Worm (Caenorhabditis elegans) whole organism, L4/young adult: ENCODE data around the gene egl-46.

Source experiments
- W03F9.2 ChIP-seq: fragments of 150-350 bp; optimal IDR thresholded peaks from 2 replicates; lab custom pipeline; 2014; ENCODE audit warnings: missing biosample characterization, missing genetic modification characterization
- dao-5 ChIP-seq: sonication (generic microtip); optimal IDR thresholded peaks from 2 replicates; lab custom pipeline; 2016; ENCODE audit warnings: missing genotype, missing genetic modification characterization, moderate library complexity, missing compliant biosample characterization
- him-1 ChIP-seq: sonication (generic microtip); optimal IDR thresholded peaks from 2 replicates; lab custom pipeline; 2016; ENCODE audit warnings: missing genotype, missing genetic modification reagents, missing genetic modification characterization, missing compliant biosample characterization

The egl-46 gene

DNA sequence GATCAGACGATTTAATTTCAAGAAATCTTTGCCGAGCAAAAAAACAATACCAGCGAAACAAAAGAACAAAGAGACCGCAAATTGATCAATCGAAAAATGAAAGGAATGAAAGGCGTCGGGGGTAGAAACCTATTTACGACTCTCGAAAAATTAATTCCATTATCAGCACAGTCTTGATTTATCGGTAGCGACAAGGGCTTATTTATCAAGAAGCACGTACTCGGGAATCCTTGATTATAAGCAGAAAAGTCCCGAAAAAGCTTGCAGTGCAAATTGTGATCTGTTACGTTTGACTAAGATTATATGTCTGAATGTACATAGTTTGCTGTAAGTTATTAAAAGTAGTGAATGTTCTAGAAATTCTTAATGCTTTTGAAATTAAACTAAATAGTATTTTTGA is 14.8 kb downstream of the egl-46 start:
- TF ChIP-seq dao-5 (tag; lab: Kevin White, UChicago) (no peak), W03F9.2 (tag; lab: Kevin White, UChicago) (no peak), him-1 (no peak)

- TF ChIP-seq dao-5 (tag; lab: Kevin White, UChicago) (no peak), him-1 (no peak), W03F9.2 (tag; lab: Kevin White, UChicago) (no peak)
Observed at ce11 chrV:6665751-6666150, 15.6 kb downstream of the egl-46 start, which contains the start of gene pmp-5. Gene pmp-5 (minus strand): TSS chrV:6665813.

DNA sequence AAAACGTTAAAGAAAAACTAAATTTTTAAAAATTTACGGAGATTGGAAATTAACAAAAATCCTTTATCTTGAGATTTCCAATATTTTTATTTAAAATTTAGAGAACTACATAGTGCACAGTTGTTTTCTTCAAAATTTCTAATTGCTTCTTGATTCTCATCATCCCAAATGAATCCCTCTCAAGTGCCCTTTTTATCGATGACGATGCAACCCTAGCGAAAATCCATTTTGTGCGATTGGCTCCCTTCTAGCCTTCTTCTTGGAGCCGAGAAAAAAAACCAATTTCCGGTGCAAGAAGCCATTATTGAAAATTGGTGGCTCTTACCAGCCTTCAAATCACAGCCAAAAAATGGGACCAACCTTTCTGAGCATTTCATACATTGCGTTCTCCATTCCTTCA is 18.9 kb downstream of the egl-46 start:
- TF ChIP-seq him-1 (no peak), dao-5 (tag; lab: Kevin White, UChicago) (no peak), W03F9.2 (tag; lab: Kevin White, UChicago) (no peak)

DNA sequence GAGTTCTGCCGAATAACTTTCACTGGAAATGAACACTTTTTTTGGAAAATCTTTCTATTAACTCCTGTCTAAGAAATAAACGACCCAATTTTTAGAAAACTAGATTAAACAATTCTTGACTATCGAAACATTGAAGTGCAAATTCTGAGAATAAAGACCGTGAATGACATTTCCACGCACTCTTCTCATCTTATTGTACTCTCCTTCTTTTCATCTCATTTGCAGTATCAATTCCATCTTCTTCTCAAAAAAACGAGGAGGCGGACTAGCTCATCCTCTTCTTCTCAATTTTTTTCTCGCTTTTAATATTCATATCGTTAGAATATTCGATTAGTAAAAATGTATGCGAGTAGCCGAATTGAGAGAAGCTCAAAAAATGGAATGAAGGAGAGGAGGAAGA is 19.7 kb downstream of the egl-46 start:
- TF ChIP-seq him-1 (no peak), dao-5 (tag; lab: Kevin White, UChicago) (no peak), W03F9.2 (tag; lab: Kevin White, UChicago) (no peak)

ce11 chrV:6659533-6659932 is 21.8 kb downstream of the egl-46 start:
- TF ChIP-seq W03F9.2 (tag; lab: Kevin White, UChicago) (no peak), dao-5 (tag; lab: Kevin White, UChicago) (no peak), him-1 (no peak)

ce11 chrV:6658765-6659164 is 22.6 kb downstream of the egl-46 start:
- TF ChIP-seq him-1 (peak; percentile 76), dao-5 (tag; lab: Kevin White, UChicago) (no peak), W03F9.2 (tag; lab: Kevin White, UChicago) (no peak)

DNA sequence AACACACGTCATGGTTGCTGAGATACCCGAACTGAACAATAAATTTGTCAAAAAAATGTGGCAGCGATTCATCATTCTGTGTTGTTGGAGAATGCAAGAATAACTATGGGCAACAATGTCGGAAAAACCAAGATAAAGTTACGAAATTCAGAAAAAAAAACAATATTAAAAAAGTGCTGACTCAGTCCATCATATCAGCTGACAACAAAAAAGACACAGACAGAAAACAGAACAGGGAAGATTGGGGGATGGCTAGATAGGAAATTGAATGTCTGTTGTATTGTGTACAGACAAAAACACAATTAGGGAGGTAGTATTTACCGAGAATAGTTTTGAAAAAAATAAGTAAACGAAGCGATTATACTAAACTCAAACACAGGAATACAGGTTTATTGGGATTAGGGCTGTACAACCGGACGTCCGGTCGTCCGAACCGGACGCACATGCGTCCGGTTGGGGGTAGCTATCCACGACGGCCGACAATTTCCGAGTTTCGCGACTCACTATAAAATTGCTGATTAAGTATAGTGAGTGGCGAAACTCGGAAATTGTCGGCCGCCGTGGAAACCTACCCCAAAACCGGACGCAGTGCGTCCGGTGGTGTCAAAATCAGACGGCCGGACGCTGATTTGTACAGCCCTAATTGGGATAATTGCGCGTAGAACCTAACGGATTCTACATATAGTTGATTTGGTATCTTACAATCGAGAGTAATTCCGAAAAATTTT is 23.7 kb downstream of the egl-46 start:
- TF ChIP-seq dao-5 (tag; lab: Kevin White, UChicago) (no peak), him-1 (no peak), W03F9.2 (tag; lab: Kevin White, UChicago) (no peak)

DNA sequence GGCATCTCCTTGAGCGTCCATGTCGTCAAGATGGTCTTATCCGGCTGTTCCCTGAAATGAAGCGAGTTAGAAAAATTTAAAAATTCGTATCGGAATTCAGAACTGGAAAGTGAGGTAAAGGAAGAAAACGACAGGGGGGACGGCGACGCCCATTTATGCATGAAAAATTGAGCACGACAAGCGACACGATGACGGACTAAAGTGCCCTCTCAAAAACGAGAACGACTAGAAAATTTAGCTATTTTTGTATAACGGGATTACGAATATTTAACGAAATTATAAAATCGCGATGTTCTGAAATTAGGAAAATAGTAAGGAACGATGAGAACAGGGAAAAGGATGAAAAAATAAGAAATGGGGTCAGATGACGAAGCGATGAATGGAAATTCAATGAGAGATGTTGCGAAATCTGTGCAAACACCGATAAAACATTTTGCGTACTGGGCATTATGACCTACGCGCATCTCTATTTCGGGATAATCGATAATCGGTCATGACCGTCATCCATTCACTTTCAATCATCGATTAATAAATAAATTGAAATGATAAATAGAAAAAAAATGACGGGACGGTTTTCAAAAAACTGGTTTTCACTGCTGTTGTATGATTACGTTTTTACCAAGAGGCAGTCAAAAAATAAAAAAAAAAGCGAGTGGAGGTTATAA is 24.8 kb downstream of the egl-46 start, which contains the start of gene snb-1:
snb-1 (minus strand) TSS at position 51 of the 665 bp plus-strand sequence.
- TF ChIP-seq W03F9.2 (tag; lab: Kevin White, UChicago) (peak; percentile 75), dao-5 (tag; lab: Kevin White, UChicago) (no peak)

DNA sequence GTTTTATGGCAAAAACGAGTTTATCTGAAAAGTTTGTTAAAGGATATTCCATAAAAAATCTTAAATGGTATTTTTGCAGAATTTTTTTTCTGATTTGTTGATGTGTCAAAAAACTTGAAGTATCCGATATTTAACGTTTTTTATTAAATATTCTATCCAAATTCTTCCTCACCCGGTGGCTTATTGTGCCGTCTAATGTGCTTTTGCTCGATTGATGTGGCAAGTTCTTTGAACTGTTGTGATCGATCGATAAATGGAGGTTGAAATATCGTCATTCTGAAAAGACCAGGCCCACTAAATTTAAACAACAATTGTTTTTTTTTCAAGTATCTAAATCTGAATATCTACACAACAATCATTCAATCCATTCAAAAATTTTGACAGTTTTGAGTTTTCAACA is 26.2 kb downstream of the egl-46 start, which contains the start of gene syx-18:
syx-18 (minus strand) TSS at position 276 of the 400 bp plus-strand sequence.
- TF ChIP-seq him-1 = peak; percentile 55
- peak; percentile 2 for TF ChIP-seq dao-5 (tag; lab: Kevin White, UChicago)
- no peak for TF ChIP-seq W03F9.2 (tag; lab: Kevin White, UChicago)

- no peak for TF ChIP-seq him-1
- TF ChIP-seq W03F9.2 (tag; lab: Kevin White, UChicago) = no peak
- TF ChIP-seq dao-5 (tag; lab: Kevin White, UChicago) = no peak
Observed at ce11 chrV:6652051-6652450, 29.3 kb downstream of the egl-46 start, which contains the start of gene T10H9.8. Gene T10H9.8 (plus strand): TSS chrV:6652351.

DNA sequence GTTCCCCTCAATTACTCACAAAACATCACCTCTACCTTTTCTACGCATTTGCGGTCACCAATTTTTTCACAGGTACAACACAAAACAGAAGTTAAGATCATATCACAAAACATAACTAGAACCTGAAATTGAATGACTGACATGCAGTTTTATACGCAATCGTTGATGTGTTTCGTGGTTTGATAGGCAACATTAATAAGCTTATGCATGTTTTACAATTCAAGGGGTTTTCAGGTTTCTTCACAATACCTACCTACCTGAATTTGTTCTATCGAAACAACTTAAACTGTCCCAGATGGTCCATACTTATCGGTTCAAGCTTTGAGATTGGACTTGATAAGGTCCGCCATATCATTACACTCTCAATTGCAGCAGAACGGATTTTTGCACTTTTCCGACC is 30.9 kb downstream of the egl-46 start:
- TF ChIP-seq dao-5 (tag; lab: Kevin White, UChicago) (no peak), W03F9.2 (tag; lab: Kevin White, UChicago) (no peak), him-1 (no peak)

DNA sequence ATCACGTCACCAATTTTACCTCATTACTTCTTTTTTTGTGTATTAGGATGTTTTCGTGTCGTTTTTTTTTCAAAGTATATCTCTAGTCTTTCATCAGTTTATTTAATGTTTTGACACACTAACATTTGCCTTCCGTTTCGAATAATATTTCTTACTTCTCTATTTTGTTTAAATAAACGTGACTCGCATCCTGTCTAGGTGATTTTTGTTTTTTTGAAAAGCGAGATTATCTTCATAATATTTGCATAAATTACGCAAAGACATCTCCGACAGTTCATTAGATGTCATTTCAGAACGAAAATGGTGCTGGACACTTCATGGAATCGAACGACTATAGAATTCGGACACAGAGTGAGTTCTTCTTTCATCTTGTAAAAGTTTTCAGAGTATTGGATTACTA is 32.1 kb downstream of the egl-46 start, which contains the start of gene T10H9.1:
T10H9.1 (plus strand) TSS at position 301 of the 400 bp plus-strand sequence.
- TF ChIP-seq him-1 (no peak), dao-5 (tag; lab: Kevin White, UChicago) (no peak), W03F9.2 (tag; lab: Kevin White, UChicago) (no peak)

- no peak for TF ChIP-seq dao-5 (tag; lab: Kevin White, UChicago)
- no peak for TF ChIP-seq him-1
- no peak for TF ChIP-seq W03F9.2 (tag; lab: Kevin White, UChicago)
Observed at ce11 chrV:6645810-6646209, 35.6 kb downstream of the egl-46 start.

- TF ChIP-seq him-1 = no peak
- TF ChIP-seq dao-5 (tag; lab: Kevin White, UChicago) = no peak
- TF ChIP-seq W03F9.2 (tag; lab: Kevin White, UChicago) = no peak
Observed at ce11 chrV:6632925-6633324, 48.4 kb downstream of the egl-46 start, which contains the start of gene scd-2. Gene scd-2 (plus strand): TSS chrV:6633225.
